Worm (Caenorhabditis elegans) whole organism, L2 larva: ENCODE measurements around the gene clp-10.

Experiments
- F13H6.1 ChIP-seq: sonication (generic microtip); optimal IDR thresholded peaks from 2 replicates; lab custom pipeline; 2016; ENCODE audit warnings: missing genetic modification characterization, missing compliant biosample characterization
- R02D3.7 ChIP-seq: fragments of 150-350 bp; optimal IDR thresholded peaks from 2 replicates; lab custom pipeline; 2014; ENCODE audit warnings: missing biosample characterization, missing genetic modification characterization
- Y55F3AM.14 ChIP-seq: fragments of 200-800 bp; sonication (Bioruptor generic); optimal IDR thresholded peaks from 2 replicates; lab custom pipeline; 2018; ENCODE audit warnings: mild to moderate bottlenecking, missing genetic modification characterization, missing compliant biosample characterization
- alr-1 ChIP-seq: fragments of 150-350 bp; optimal IDR thresholded peaks from 2 replicates; lab custom pipeline; 2014; ENCODE audit warnings: missing biosample characterization, missing genetic modification characterization
- aly-2 ChIP-seq: fragments of 150-350 bp; optimal IDR thresholded peaks from 2 replicates; lab custom pipeline; 2014; ENCODE audit warnings: missing biosample characterization, missing genetic modification characterization
- ama-1 ChIP-seq: fragments of 150-350 bp; optimal IDR thresholded peaks from 2 replicates; lab custom pipeline; 2018; ENCODE audit warnings: inconsistent platforms
- blmp-1 ChIP-seq: sonication (generic microtip); optimal IDR thresholded peaks from 2 replicates; lab custom pipeline; 2017; ENCODE audit warnings: missing genetic modification characterization, mild to moderate bottlenecking, missing compliant biosample characterization, antibody characterized with exemption, moderate library complexity; ENCODE audit not compliant: insufficient read depth
- ceh-16 ChIP-seq: fragments of 150-350 bp; optimal IDR thresholded peaks from 2 replicates; lab custom pipeline; 2014; ENCODE audit warnings: missing biosample characterization, missing genetic modification characterization
- ceh-82 ChIP-seq: fragments of 150-350 bp; optimal IDR thresholded peaks from 2 replicates; lab custom pipeline; 2014; ENCODE audit warnings: missing biosample characterization, missing genetic modification characterization
- crh-2 ChIP-seq: sonication (generic microtip); optimal IDR thresholded peaks from 2 replicates; lab custom pipeline; 2017; ENCODE audit warnings: missing biosample characterization, missing genetic modification characterization
- dmd-4 ChIP-seq: sonication (generic microtip); optimal IDR thresholded peaks from 2 replicates; lab custom pipeline; 2017; ENCODE audit warnings: missing biosample characterization, missing genetic modification characterization
- egl-27 ChIP-seq: sonication (generic microtip); optimal IDR thresholded peaks from 3 replicates; lab custom pipeline; 2017; ENCODE audit warnings: missing biosample characterization, missing genetic modification reagents, missing genetic modification characterization
- elt-3 ChIP-seq: sonication (generic microtip); optimal IDR thresholded peaks from 2 replicates; lab custom pipeline; 2017; ENCODE audit warnings: missing biosample characterization, missing genetic modification characterization
- fos-1 ChIP-seq: fragments of 150-350 bp; optimal IDR thresholded peaks from 2 replicates; lab custom pipeline; 2014; ENCODE audit warnings: missing biosample characterization, missing genetic modification characterization
- gmeb-1 ChIP-seq: fragments of 150-350 bp; optimal IDR thresholded peaks from 2 replicates; lab custom pipeline; 2014; ENCODE audit warnings: missing biosample characterization, missing genetic modification characterization
- lin-11 ChIP-seq: fragments of 150-350 bp; sonication (generic microtip); optimal IDR thresholded peaks from 2 replicates; lab custom pipeline; 2014; ENCODE audit warnings: missing biosample characterization, missing genetic modification characterization, inconsistent platforms, mixed read lengths
- lin-13 ChIP-seq: fragments of 150-350 bp; optimal IDR thresholded peaks from 2 replicates; lab custom pipeline; 2014; ENCODE audit warnings: missing biosample characterization, missing genetic modification reagents, missing genetic modification characterization
- lsy-2 ChIP-seq, 2 experiments: fragments of 150-350 bp in 1 of 2; sonication (generic microtip) in 1 of 2; optimal IDR thresholded peaks; 2 replicates each; lab custom pipeline; 2014 to 2017; ENCODE audit warnings: missing biosample characterization in 2 of 2, missing genetic modification characterization in 2 of 2
- mab-5 ChIP-seq: fragments of 150-350 bp; optimal IDR thresholded peaks from 2 replicates; lab custom pipeline; 2014; ENCODE audit warnings: missing biosample characterization, missing genetic modification characterization
- mdl-1 ChIP-seq, 2 experiments: fragments of 150-350 bp in 1 of 2; sonication (generic microtip) in 1 of 2; optimal IDR thresholded peaks; 2 replicates each; lab custom pipeline; 2017; ENCODE audit warnings: missing biosample characterization in 2 of 2, missing genetic modification characterization in 2 of 2
- nhr-11 ChIP-seq: fragments of 150-350 bp; optimal IDR thresholded peaks from 2 replicates; lab custom pipeline; 2014; ENCODE audit warnings: missing biosample characterization, missing genetic modification characterization
- nhr-12 ChIP-seq: fragments of 150-350 bp; optimal IDR thresholded peaks from 2 replicates; lab custom pipeline; 2014; ENCODE audit warnings: missing biosample characterization, missing genetic modification characterization
- nhr-129 ChIP-seq: fragments of 150-350 bp; optimal IDR thresholded peaks from 2 replicates; lab custom pipeline; 2014; ENCODE audit warnings: missing biosample characterization, missing genetic modification characterization
- nhr-23 ChIP-seq: fragments of 150-350 bp; optimal IDR thresholded peaks from 2 replicates; lab custom pipeline; 2014; ENCODE audit warnings: missing biosample characterization, missing genetic modification reagents, missing genetic modification characterization
- nhr-25 ChIP-seq: fragments of 150-350 bp; sonication (generic microtip); optimal IDR thresholded peaks from 3 replicates; lab custom pipeline; 2014; ENCODE audit warnings: missing biosample characterization, missing genetic modification characterization
- nhr-6 ChIP-seq: fragments of 150-350 bp; optimal IDR thresholded peaks from 2 replicates; lab custom pipeline; 2014; ENCODE audit warnings: missing biosample characterization, missing genetic modification characterization
- nhr-77 ChIP-seq: fragments of 150-350 bp; optimal IDR thresholded peaks from 2 replicates; lab custom pipeline; 2014; ENCODE audit warnings: missing biosample characterization, missing genetic modification characterization
- sem-4 ChIP-seq: fragments of 150-350 bp; optimal IDR thresholded peaks from 2 replicates; lab custom pipeline; 2014; ENCODE audit warnings: missing biosample characterization, missing genetic modification reagents, missing genetic modification characterization
- sma-3 ChIP-seq: sonication (generic microtip); optimal IDR thresholded peaks from 2 replicates; lab custom pipeline; 2016; ENCODE audit warnings: missing genetic modification reagents, missing genetic modification characterization, missing compliant biosample characterization
- sma-9 ChIP-seq, 2 experiments: fragments of 150-350 bp in 1 of 2; sonication (generic microtip) in 1 of 2; optimal IDR thresholded peaks; 2 replicates each; lab custom pipeline; 2014 to 2016; ENCODE audit warnings: missing genetic modification characterization in 2 of 2, mild to moderate bottlenecking in 1 of 2, missing biosample characterization in 1 of 2, missing compliant biosample characterization in 1 of 2, missing genetic modification reagents in 1 of 2, moderate library complexity in 1 of 2
- snpc-4 ChIP-seq: fragments of 150-350 bp; optimal IDR thresholded peaks from 2 replicates; lab custom pipeline; 2014; ENCODE audit warnings: missing biosample characterization, missing genetic modification characterization
- unc-39 ChIP-seq: fragments of 150-350 bp; optimal IDR thresholded peaks from 2 replicates; lab custom pipeline; 2014; ENCODE audit warnings: missing biosample characterization, missing genetic modification characterization
- unc-62 ChIP-seq: fragments of 150-350 bp; optimal IDR thresholded peaks from 2 replicates; lab custom pipeline; 2014; ENCODE audit warnings: missing biosample characterization, missing genetic modification reagents, missing genetic modification characterization
- zag-1 ChIP-seq: fragments of 150-350 bp; optimal IDR thresholded peaks from 2 replicates; lab custom pipeline; 2014; ENCODE audit warnings: missing biosample characterization, missing genetic modification characterization
- ztf-1 ChIP-seq: fragments of 200-800 bp; sonication (Bioruptor generic); conservative IDR thresholded peaks from 2 replicates; pipeline ENCODE4 v1.3.6; 2022; ENCODE audit warnings: missing genetic modification characterization, missing compliant biosample characterization
- ztf-11 ChIP-seq: sonication (generic microtip); optimal IDR thresholded peaks from 2 replicates; lab custom pipeline; 2017; ENCODE audit warnings: missing biosample characterization, missing genetic modification characterization
- ztf-4 ChIP-seq: fragments of 150-350 bp; optimal IDR thresholded peaks from 2 replicates; lab custom pipeline; 2014; ENCODE audit warnings: missing biosample characterization, missing genetic modification characterization

clp-10 gene

ce11 chrIII:51622-52021, 13.6 kb upstream of the clp-10 start:
- TF ChIP-seq ama-1 (lab: Kevin White, UChicago) (no peak), sem-4 (no peak), alr-1 (tag; lab: Kevin White, UChicago) (no peak), ceh-16 (no peak), elt-3 (tag; lab: Kevin White, UChicago) (no peak), blmp-1 (tag; lab: Kevin White, UChicago) (no peak), zag-1 (tag; lab: Kevin White, UChicago) (no peak), nhr-11 (tag; lab: Kevin White, UChicago) (no peak), Y55F3AM.14 (GFP tag; lab: Kevin White, UChicago) (no peak), aly-2 (tag; lab: Kevin White, UChicago) (no peak), lin-11 (no peak)

ce11 chrIII:50418-50817, 12.4 kb upstream of the clp-10 start:
- TF ChIP-seq alr-1 (tag; lab: Kevin White, UChicago) (no peak), nhr-23 (tag; lab: Kevin White, UChicago) (no peak), lsy-2 (tag; optimal IDR thresholded peaks at IDR 0.05; lab: Kevin White, UChicago) (no peak), sem-4 (no peak), zag-1 (tag; lab: Kevin White, UChicago) (no peak), nhr-129 (tag; lab: Kevin White, UChicago) (no peak)

- TF ChIP-seq nhr-129 (tag; lab: Kevin White, UChicago), result no peak
- TF ChIP-seq sem-4, result no peak
- no peak for TF ChIP-seq unc-39 (tag; lab: Kevin White, UChicago)
- TF ChIP-seq blmp-1 (tag; lab: Kevin White, UChicago), result no peak
- TF ChIP-seq F13H6.1 (tag; lab: Kevin White, UChicago), result no peak
- TF ChIP-seq egl-27 (tag; lab: Kevin White, UChicago), result no peak
- no peak for TF ChIP-seq sma-9 (GFP tag; optimal IDR thresholded peaks at IDR 0.05; lab: Kevin White, UChicago)
- TF ChIP-seq sma-9 (tag; optimal IDR thresholded peaks at IDR 0.05; lab: Kevin White, UChicago), result no peak
- no peak for TF ChIP-seq mdl-1 (tag; optimal IDR thresholded peaks at IDR 0.05; lab: Kevin White, UChicago)
- no peak for TF ChIP-seq ztf-11 (tag; lab: Kevin White, UChicago)
- no peak for TF ChIP-seq nhr-23 (tag; lab: Kevin White, UChicago)
- TF ChIP-seq ceh-16, result no peak
- TF ChIP-seq zag-1 (tag; lab: Kevin White, UChicago), result no peak
- no peak for TF ChIP-seq lin-11
- TF ChIP-seq snpc-4 (tag; lab: Kevin White, UChicago), result no peak
- TF ChIP-seq nhr-25 (tag; lab: Kevin White, UChicago), result no peak
- TF ChIP-seq nhr-6 (tag; lab: Kevin White, UChicago), result no peak
- no peak for TF ChIP-seq Y55F3AM.14 (GFP tag; lab: Kevin White, UChicago)
- TF ChIP-seq nhr-77 (tag; lab: Kevin White, UChicago), result no peak
These were observed 11.0 kb upstream of the clp-10 start for ce11 chrIII:49064-49463.

- TF ChIP-seq fos-1 (tag; lab: Kevin White, UChicago) (no peak), dmd-4 (tag; lab: Kevin White, UChicago) (no peak), nhr-12 (tag; lab: Kevin White, UChicago) (no peak), F13H6.1 (tag; lab: Kevin White, UChicago) (no peak), lsy-2 (tag; optimal IDR thresholded peaks at IDR 0.05; lab: Kevin White, UChicago) (no peak), crh-2 (no peak), unc-62 (GFP tag; lab: Kevin White, UChicago) (no peak), sma-3 (GFP tag; lab: Kevin White, UChicago) (no peak), Y55F3AM.14 (GFP tag; lab: Kevin White, UChicago) (no peak), ztf-11 (tag; lab: Kevin White, UChicago) (no peak)
These were observed 10.3 kb upstream of the clp-10 start for ce11 chrIII:48329-48728.

ce11 chrIII:42725-43124, 4.7 kb upstream of the clp-10 start:
- TF ChIP-seq nhr-23 (tag; lab: Kevin White, UChicago) (no peak), zag-1 (tag; lab: Kevin White, UChicago) (no peak), gmeb-1 (no peak), mab-5 (tag; lab: Kevin White, UChicago) (no peak), elt-3 (tag; lab: Kevin White, UChicago) (no peak), lin-13 (GFP tag; lab: Kevin White, UChicago) (no peak), ztf-1 (GFP tag; lab: Robert Waterston, UW) (no peak), sma-9 (GFP tag; optimal IDR thresholded peaks at IDR 0.05; lab: Kevin White, UChicago) (no peak), sma-9 (tag; optimal IDR thresholded peaks at IDR 0.05; lab: Kevin White, UChicago) (no peak), R02D3.7 (no peak), ztf-4 (no peak), fos-1 (tag; lab: Kevin White, UChicago) (no peak), ceh-82 (tag; lab: Kevin White, UChicago) (no peak), mdl-1 (tag; optimal IDR thresholded peaks at IDR 0.05; lab: Kevin White, UChicago) (no peak), lsy-2 (tag; optimal IDR thresholded peaks at IDR 0.05; lab: Kevin White, UChicago) (no peak), nhr-6 (tag; lab: Kevin White, UChicago) (no peak), unc-39 (tag; lab: Kevin White, UChicago) (no peak), Y55F3AM.14 (GFP tag; lab: Kevin White, UChicago) (no peak)
